Fruit fly (Drosophila melanogaster) whole organism, embryonic: ENCODE data around the gene CG42512.

Source experiments
- Atf3 ChIP-seq: fragments of 200-800 bp; sonication (Bioruptor generic); optimal IDR thresholded peaks from 3 replicates; lab custom pipeline; 2016; ENCODE audit warnings: missing biosample characterization, missing genetic modification characterization
- B-H1 ChIP-seq: fragments of 200-800 bp; sonication (Bioruptor generic); IDR thresholded peaks from 3 replicates; pipeline ENCODE4 v1.3.6; 2022; ENCODE audit warnings: missing biosample characterization, missing genetic modification characterization
- CG10267 ChIP-seq: fragments of 200-800 bp; sonication (Bioruptor generic); optimal IDR thresholded peaks from 2 replicates; lab custom pipeline; 2018; ENCODE audit warnings: missing biosample characterization, mild to moderate bottlenecking, missing genetic modification characterization, moderate library complexity
- CG10462 ChIP-seq: fragments of 200-800 bp; sonication (Bioruptor generic); optimal IDR thresholded peaks from 2 replicates; lab custom pipeline; 2016; ENCODE audit warnings: missing biosample characterization, missing genetic modification characterization
- CG10654 ChIP-seq: fragments of 200-800 bp; sonication (Bioruptor generic); optimal IDR thresholded peaks from 2 replicates; lab custom pipeline; 2016; ENCODE audit warnings: missing biosample characterization, missing genetic modification characterization
- CG13123 ChIP-seq: fragments of 200-800 bp; sonication (Bioruptor generic); optimal IDR thresholded peaks from 2 replicates; lab custom pipeline; 2016; ENCODE audit warnings: missing biosample characterization, missing genetic modification characterization
- CG14667 ChIP-seq: fragments of 200-800 bp; sonication (Bioruptor generic); IDR thresholded peaks from 2 replicates; pipeline ENCODE4 v1.3.6; 2022; ENCODE audit warnings: missing biosample characterization, missing genetic modification characterization
- CG15073 ChIP-seq: fragments of 200-800 bp; sonication (Bioruptor generic); optimal IDR thresholded peaks from 2 replicates; lab custom pipeline; 2016; ENCODE audit warnings: missing biosample characterization, missing genetic modification characterization
- CG15696 ChIP-seq: fragments of 200-800 bp; sonication (Bioruptor generic); optimal IDR thresholded peaks from 2 replicates; lab custom pipeline; 2019; ENCODE audit warnings: missing biosample characterization, mild to moderate bottlenecking, missing genetic modification characterization, moderate library complexity
- CG1602 ChIP-seq: fragments of 200-800 bp; sonication (Bioruptor generic); optimal IDR thresholded peaks from 3 replicates; lab custom pipeline; 2016; ENCODE audit warnings: missing biosample characterization, missing genetic modification characterization
- CG16863 ChIP-seq: fragments of 200-800 bp; sonication (Bioruptor generic); optimal IDR thresholded peaks from 3 replicates; lab custom pipeline; 2016; ENCODE audit warnings: missing biosample characterization, missing genetic modification characterization
- CG17359 ChIP-seq: fragments of 200-800 bp; sonication (Bioruptor generic); optimal IDR thresholded peaks from 3 replicates; lab custom pipeline; 2018; ENCODE audit warnings: missing biosample characterization, mild to moderate bottlenecking, missing genetic modification characterization, moderate library complexity
- CG1832 ChIP-seq: fragments of 200-800 bp; sonication (Bioruptor generic); optimal IDR thresholded peaks from 2 replicates; lab custom pipeline; 2017; ENCODE audit warnings: missing biosample characterization, mild to moderate bottlenecking, missing genetic modification characterization, inconsistent platforms
- CG2199 ChIP-seq: fragments of 200-800 bp; sonication (Bioruptor generic); IDR thresholded peaks from 3 replicates; pipeline ENCODE4 v1.3.6; 2022; ENCODE audit warnings: missing biosample characterization, missing genetic modification characterization
- CG2875 ChIP-seq: fragments of 200-800 bp; sonication (Bioruptor generic); optimal IDR thresholded peaks from 2 replicates; lab custom pipeline; 2017; ENCODE audit warnings: missing biosample characterization, mild to moderate bottlenecking, missing genetic modification characterization, missing genetic modification reagents
- CG3726 ChIP-seq: fragments of 200-800 bp; sonication (Bioruptor generic); IDR thresholded peaks from 3 replicates; pipeline ENCODE4, ENCODE4 v1.3.6; 2022; ENCODE audit warnings: missing biosample characterization, missing genetic modification characterization
- CG3838 ChIP-seq: fragments of 200-800 bp; sonication (Bioruptor generic); optimal IDR thresholded peaks from 3 replicates; lab custom pipeline; 2016; ENCODE audit warnings: missing biosample characterization, missing genetic modification characterization
- CG4854 ChIP-seq: fragments of 200-800 bp; sonication (Bioruptor generic); optimal IDR thresholded peaks from 2 replicates; lab custom pipeline; 2016; ENCODE audit warnings: missing biosample characterization, missing genetic modification characterization, inconsistent platforms
- CG6272 ChIP-seq: fragments of 200-800 bp; sonication (Bioruptor generic); IDR thresholded peaks from 2 replicates; pipeline ENCODE4 v1.3.6; 2022; ENCODE audit warnings: missing biosample characterization, missing genetic modification characterization
- CG6689 ChIP-seq: fragments of 200-800 bp; sonication (Bioruptor generic); IDR thresholded peaks from 2 replicates; pipeline ENCODE4 v1.3.6; 2022; ENCODE audit warnings: missing biosample characterization, missing genetic modification characterization
- CG6765 ChIP-seq: fragments of 200-800 bp; sonication (Bioruptor generic); optimal IDR thresholded peaks from 3 replicates; lab custom pipeline; 2017; ENCODE audit warnings: missing biosample characterization, mild to moderate bottlenecking, missing genetic modification characterization
- CG8478 ChIP-seq: fragments of >200 bp; optimal IDR thresholded peaks from 2 replicates; lab custom pipeline; 2018
- CG8924 ChIP-seq: fragments of 200-800 bp; optimal IDR thresholded peaks from 3 replicates; lab custom pipeline; 2019; ENCODE audit warnings: missing biosample characterization, mild to moderate bottlenecking, missing genetic modification characterization, moderate library complexity
- CG9932 ChIP-seq: fragments of 200-800 bp; sonication (Bioruptor generic); IDR thresholded peaks from 2 replicates; pipeline ENCODE4 v1.3.6; 2022; ENCODE audit warnings: missing biosample characterization, missing genetic modification characterization
- Deaf1 ChIP-seq: fragments of 200-800 bp; optimal IDR thresholded peaks from 3 replicates; lab custom pipeline; 2019; ENCODE audit warnings: missing biosample characterization, mild to moderate bottlenecking, missing genetic modification characterization, moderate library complexity
- E2f2 ChIP-seq: fragments of 200-800 bp; sonication (Bioruptor generic); IDR thresholded peaks from 2 replicates; pipeline ENCODE4 v1.3.6; 2022; ENCODE audit warnings: missing biosample characterization, missing genetic modification characterization
- Gsc ChIP-seq: fragments of 200-800 bp; sonication (Bioruptor generic); IDR thresholded peaks from 2 replicates; pipeline ENCODE4 v1.3.6; 2022; ENCODE audit warnings: missing biosample characterization, missing genetic modification characterization
- H15 ChIP-seq: fragments of 200-800 bp; sonication (Bioruptor generic); IDR thresholded peaks from 3 replicates; pipeline ENCODE4 v1.3.6; 2022; ENCODE audit warnings: missing biosample characterization, missing genetic modification characterization
- HLH54F ChIP-seq: fragments of 200-800 bp; sonication (Bioruptor generic); optimal IDR thresholded peaks from 3 replicates; lab custom pipeline; 2016; ENCODE audit warnings: missing biosample characterization, missing genetic modification characterization
- Hmr ChIP-seq: fragments of 200-800 bp; sonication (Bioruptor generic); optimal IDR thresholded peaks from 3 replicates; lab custom pipeline; 2017; ENCODE audit warnings: mild to moderate bottlenecking, missing biosample characterization, missing genetic modification reagents, missing genetic modification characterization
- Hsf ChIP-seq: fragments of 200-800 bp; sonication (Bioruptor generic); optimal IDR thresholded peaks from 3 replicates; lab custom pipeline; 2016; ENCODE audit warnings: missing biosample characterization, missing genetic modification characterization
- Mad ChIP-seq: fragments of 200-800 bp; sonication (Bioruptor generic); optimal IDR thresholded peaks from 2 replicates; lab custom pipeline; 2016; ENCODE audit warnings: missing biosample characterization, missing genetic modification characterization
- Nf-YB ChIP-seq: fragments of 200-800 bp; sonication (Bioruptor generic); optimal IDR thresholded peaks from 3 replicates; lab custom pipeline; 2019; ENCODE audit warnings: missing biosample characterization, mild to moderate bottlenecking, missing genetic modification characterization, moderate library complexity
- Poxn ChIP-seq: fragments of 200-800 bp; sonication (Bioruptor generic); IDR thresholded peaks from 2 replicates; pipeline ENCODE4 v1.3.6; 2022; ENCODE audit warnings: missing biosample characterization, missing genetic modification characterization
- Scr ChIP-seq: fragments of 200-800 bp; sonication (Bioruptor generic); IDR thresholded peaks from 2 replicates; pipeline ENCODE4 v1.3.6; 2022; ENCODE audit warnings: missing biosample characterization, missing genetic modification characterization; ENCODE audit not compliant: partially characterized antibody
- Sry-β ChIP-seq: fragments of 200-800 bp; sonication (Bioruptor generic); optimal IDR thresholded peaks from 2 replicates; lab custom pipeline; 2018; ENCODE audit warnings: missing biosample characterization, mild to moderate bottlenecking, missing genetic modification characterization, moderate library complexity
- TFAM ChIP-seq: fragments of 200-800 bp; sonication (Bioruptor generic); optimal IDR thresholded peaks from 2 replicates; lab custom pipeline; 2017; ENCODE audit warnings: missing biosample characterization, missing genetic modification characterization, inconsistent platforms
- bigmax ChIP-seq: fragments of 200-800 bp; sonication (Bioruptor generic); optimal IDR thresholded peaks from 2 replicates; lab custom pipeline; 2018; ENCODE audit warnings: missing biosample characterization, mild to moderate bottlenecking, missing genetic modification characterization
- chm ChIP-seq: fragments of 200-800 bp; sonication (Bioruptor generic); IDR thresholded peaks from 2 replicates; pipeline ENCODE4 v1.3.6; 2022; ENCODE audit warnings: missing biosample characterization, missing genetic modification characterization
- eve ChIP-seq, 2 experiments: fragments of >200 bp; optimal IDR thresholded peaks; 2 replicates each; lab custom pipeline; 2017; ENCODE audit warnings: missing biosample characterization in 2 of 2, missing genetic modification characterization in 2 of 2
- fru ChIP-seq: fragments of >200 bp; optimal IDR thresholded peaks from 2 replicates; lab custom pipeline; 2017
- gcm ChIP-seq: fragments of 200-800 bp; sonication (Bioruptor generic); optimal IDR thresholded peaks from 2 replicates; lab custom pipeline; 2019; ENCODE audit warnings: missing biosample characterization, mild to moderate bottlenecking, missing genetic modification characterization, moderate library complexity
- gt ChIP-seq: fragments of 200-800 bp; sonication (Bioruptor generic); IDR thresholded peaks from 2 replicates; pipeline ENCODE4 v1.3.6; 2022; ENCODE audit warnings: missing biosample characterization, missing genetic modification characterization
- ham ChIP-seq: fragments of 200-800 bp; sonication (Bioruptor generic); IDR thresholded peaks from 2 replicates; pipeline ENCODE4 v1.3.6; 2022; ENCODE audit warnings: missing biosample characterization, missing genetic modification characterization
- klu ChIP-seq: fragments of 200-800 bp; sonication (Bioruptor generic); IDR thresholded peaks from 2 replicates; pipeline ENCODE4 v1.3.6; 2022; ENCODE audit warnings: missing biosample characterization, missing genetic modification characterization
- lmd ChIP-seq: fragments of 200-800 bp; sonication (Bioruptor generic); IDR thresholded peaks from 2 replicates; pipeline ENCODE4 v1.3.6; 2022; ENCODE audit warnings: missing biosample characterization, missing genetic modification characterization
- nerfin-2 ChIP-seq: fragments of 200-800 bp; sonication (Bioruptor generic); IDR thresholded peaks from 2 replicates; pipeline ENCODE4 v1.3.6; 2022; ENCODE audit warnings: missing biosample characterization, missing genetic modification characterization; ENCODE audit not compliant: partially characterized antibody
- org-1 ChIP-seq: fragments of 200-800 bp; sonication (Bioruptor generic); optimal IDR thresholded peaks from 2 replicates; lab custom pipeline; 2017; ENCODE audit warnings: missing biosample characterization, missing genetic modification characterization
- pho ChIP-seq: fragments of 200-800 bp; sonication (Bioruptor generic); optimal IDR thresholded peaks from 2 replicates; lab custom pipeline; 2016; ENCODE audit warnings: missing biosample characterization, missing genetic modification characterization
- pros ChIP-seq: fragments of 200-800 bp; sonication (Bioruptor generic); optimal IDR thresholded peaks from 3 replicates; lab custom pipeline; 2019; ENCODE audit warnings: missing biosample characterization, mild to moderate bottlenecking, missing genetic modification characterization, moderate library complexity
- sc ChIP-seq, 3 experiments: fragments of >200 bp in 2 of 3; fragments of 200-800 bp in 1 of 3; sonication (Bioruptor generic) in 1 of 3; optimal IDR thresholded peaks; 2 replicates in 2 of 3; 3 replicates in 1 of 3; lab custom pipeline; 2017; ENCODE audit warnings: mild to moderate bottlenecking in 1 of 3, missing biosample characterization in 1 of 3, missing genetic modification characterization in 1 of 3, missing genetic modification reagents in 1 of 3
- ttk ChIP-seq: fragments of 200-800 bp; sonication (Bioruptor generic); IDR thresholded peaks from 2 replicates; pipeline ENCODE4 v2.1.2; 2022; ENCODE audit warnings: missing biosample characterization, missing genetic modification characterization

The CG42512 gene

DNA sequence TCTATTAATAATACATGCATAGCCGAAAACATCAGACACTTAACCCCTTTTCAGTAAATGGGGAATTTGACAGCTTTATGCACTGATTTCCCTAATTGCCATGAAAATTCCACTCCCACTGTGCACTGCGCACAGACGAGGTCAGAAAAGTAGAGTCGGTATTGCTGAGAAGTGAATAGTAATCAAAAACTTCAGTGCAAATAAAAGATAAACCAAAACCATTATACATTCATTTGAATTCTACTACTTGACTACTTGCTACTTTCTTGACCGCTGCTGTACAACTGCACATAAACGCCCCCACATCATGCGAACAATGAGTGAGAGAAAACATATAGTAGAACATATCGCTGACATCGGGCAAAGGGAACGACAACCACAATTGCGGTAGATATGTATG is 40.3 kb downstream of the CG42512 start (continued):
- TF ChIP-seq Nf-YB (GFP tag; lab: Kevin White, UChicago) (peak; percentile 63), CG17359 (tag; lab: Kevin White, UChicago) (peak; percentile 89), eve (GFP tag; optimal IDR thresholded peaks at IDR 0.05; lab: Kevin White, UChicago) (peak in 1 of 2 experiments; percentile 93), CG6272 (GFP tag; lab: Robert Waterston, UW) (peak; percentile 64; the same call in 1 of the 2 replicates), Sry-β (peak; percentile 37), gcm (GFP tag; lab: Kevin White, UChicago) (peak; percentile 84), CG10462 (GFP tag; lab: Kevin White, UChicago) (peak; percentile 74), CG10654 (GFP tag; lab: Kevin White, UChicago) (peak; percentile 84), ttk (GFP tag; lab: Robert Waterston, UW) (peak; percentile 90), E2f2 (GFP tag; lab: Robert Waterston, UW) (peak; percentile 61; the same call in 1 of the 2 replicates), CG6765 (no peak), CG15073 (peak; percentile 46), Deaf1 (tag; lab: Kevin White, UChicago) (peak; percentile 44), fru (lab: Kevin White, UChicago) (no peak), CG13123 (peak; percentile 80), Gsc (GFP tag; lab: Robert Waterston, UW) (peak; percentile 71), CG6689 (GFP tag; lab: Robert Waterston, UW) (peak; percentile 89), chm (peak; percentile 93), ham (GFP tag; lab: Robert Waterston, UW) (no peak), CG10267 (tag; lab: Kevin White, UChicago) (peak; percentile 78), CG2199 (GFP tag; lab: Robert Waterston, UW) (peak; percentile 91), CG15696 (tag; lab: Kevin White, UChicago) (peak; percentile 50), TFAM (GFP tag; lab: Kevin White, UChicago) (peak; percentile 66), CG1602 (GFP tag; lab: Kevin White, UChicago) (peak; percentile 76), CG1832 (no peak), CG4854 (GFP tag; lab: Kevin White, UChicago) (peak; percentile 70), Scr (GFP tag; lab: Robert Waterston, UW) (no peak), sc (optimal IDR thresholded peaks at IDR 0.05; lab: Kevin White, UChicago) (no peak), sc (GFP tag; optimal IDR thresholded peaks at IDR 0.05; lab: Kevin White, UChicago) (peak; percentile 81), H15 (GFP tag; lab: Robert Waterston, UW) (peak; percentile 83), CG8478 (lab: Kevin White, UChicago) (no peak), CG3726 (GFP tag; lab: Robert Waterston, UW) (peak; percentile 84), lmd (GFP tag; lab: Robert Waterston, UW) (peak; percentile 83), B-H1 (GFP tag; lab: Robert Waterston, UW) (peak; percentile 83), bigmax (GFP tag; lab: Kevin White, UChicago) (no peak), CG16863 (GFP tag; lab: Kevin White, UChicago) (peak; percentile 88), gt (GFP tag; lab: Robert Waterston, UW) (peak; percentile 24; the same call in 1 of the 2 replicates), Hsf (peak; percentile 86), CG3838 (GFP tag; lab: Kevin White, UChicago) (peak; percentile 59), klu (peak; percentile 72; the same call in 1 of the 2 replicates), CG8924 (peak; percentile 83), org-1 (GFP tag; lab: Kevin White, UChicago) (peak; percentile 82), Mad (GFP tag; lab: Kevin White, UChicago) (peak; percentile 78), nerfin-2 (GFP tag; lab: Robert Waterston, UW) (no peak), CG14667 (peak; percentile 84), Atf3 (GFP tag; lab: Kevin White, UChicago) (peak; percentile 82), CG9932 (peak; percentile 48), Poxn (GFP tag; lab: Robert Waterston, UW) (no peak), pho (peak; percentile 57), CG2875 (GFP tag; lab: Kevin White, UChicago) (peak; percentile 87), HLH54F (GFP tag; lab: Kevin White, UChicago) (peak; percentile 66), pros (no peak), Hmr (GFP tag; lab: Kevin White, UChicago) (peak; percentile 61)
